Worm (Caenorhabditis elegans) whole organism, midembryonic: ENCODE data around the gene C01G10.5.

Experiments
- T22C8.4 ChIP-seq: fragments of 200-800 bp; sonication (Bioruptor generic); IDR thresholded peaks from 2 replicates; pipeline ENCODE4 v1.3.6; 2022; ENCODE audit warnings: missing genetic modification characterization, missing compliant biosample characterization
- cog-1 ChIP-seq: sonication (generic microtip); optimal IDR thresholded peaks from 2 replicates; lab custom pipeline; 2016; ENCODE audit warnings: missing genetic modification characterization, missing compliant biosample characterization
- flt-1 ChIP-seq: fragments of 200-800 bp; sonication (Bioruptor generic); IDR thresholded peaks from 2 replicates; pipeline ENCODE4 v1.3.6; 2022; ENCODE audit warnings: missing genetic modification characterization, missing compliant biosample characterization
- klf-2 ChIP-seq: fragments of 200-800 bp; sonication (Bioruptor generic); conservative IDR thresholded peaks from 2 replicates; pipeline ENCODE4 v1.3.6; 2022; ENCODE audit warnings: missing genetic modification reagents, missing genetic modification characterization, missing compliant biosample characterization
- med-1 ChIP-seq: sonication (generic microtip); optimal IDR thresholded peaks from 2 replicates; lab custom pipeline; 2017; ENCODE audit warnings: missing genetic modification characterization, mild to moderate bottlenecking, missing compliant biosample characterization, antibody characterized with exemption, missing genetic modification reagents; ENCODE audit not compliant: insufficient read depth
- ref-1 ChIP-seq: fragments of 200-800 bp; sonication (Bioruptor generic); conservative IDR thresholded peaks from 2 replicates; pipeline ENCODE4 v1.3.6; 2022; ENCODE audit warnings: missing genetic modification reagents, missing genetic modification characterization, missing compliant biosample characterization
- tab-1 ChIP-seq: fragments of 200-800 bp; sonication (Bioruptor generic); IDR thresholded peaks from 2 replicates; pipeline ENCODE4 v1.3.6; 2022; ENCODE audit warnings: missing genetic modification characterization, missing compliant biosample characterization
- ztf-23 ChIP-seq: fragments of 200-800 bp; sonication (Bioruptor generic); IDR thresholded peaks from 2 replicates; pipeline ENCODE4 v1.3.6; 2022; ENCODE audit warnings: missing genetic modification reagents, missing genetic modification characterization, missing compliant biosample characterization
- ztf-29 ChIP-seq: fragments of 200-800 bp; sonication (Bioruptor generic); IDR thresholded peaks from 2 replicates; pipeline ENCODE4 v1.3.6; 2022; ENCODE audit warnings: missing genetic modification reagents, missing genetic modification characterization, missing compliant biosample characterization

DNA sequence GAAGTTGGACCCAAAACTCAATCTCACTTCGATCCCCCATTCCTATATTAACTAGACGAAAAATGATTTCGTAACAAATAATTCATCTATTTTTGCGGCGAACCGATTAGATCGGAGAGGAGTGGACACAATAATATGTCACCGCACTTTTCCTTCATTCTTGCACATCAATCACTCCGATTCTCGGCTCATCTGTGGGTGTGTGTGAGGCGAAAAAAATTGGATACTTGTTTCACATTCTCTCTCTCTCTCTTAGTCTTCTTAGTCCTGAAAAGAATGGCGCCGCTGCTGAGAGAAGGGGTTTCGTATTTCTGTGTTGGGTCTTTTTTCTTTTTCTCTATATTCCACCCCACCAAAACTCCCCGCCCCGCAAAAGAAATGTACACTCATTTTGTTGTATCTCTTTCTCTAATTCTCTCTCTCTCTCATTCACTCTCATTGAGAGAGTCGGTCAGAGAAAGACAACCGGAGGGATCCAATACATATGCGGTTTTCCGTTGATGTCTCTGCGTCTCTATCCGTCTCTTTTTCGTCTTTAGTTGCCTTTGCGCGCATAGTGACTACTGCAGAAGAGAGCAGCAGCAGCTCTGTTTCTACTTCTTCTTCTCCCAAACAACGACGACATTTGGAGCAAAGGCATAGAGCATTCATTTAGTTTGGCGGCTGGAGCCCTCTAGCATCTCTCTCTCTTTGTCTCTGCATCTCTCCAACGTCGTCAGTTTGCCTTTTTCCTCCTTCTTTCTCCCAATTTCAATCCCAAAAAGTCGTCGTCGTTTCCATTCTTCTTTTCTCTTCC lies 18.1 kb downstream of the C01G10.5 start, which contains the start of gene unc-76:
- no peak for TF ChIP-seq med-1 (GFP tag; lab: Kevin White, UChicago)
- TF ChIP-seq ztf-29 (GFP tag; lab: Robert Waterston, UW): no peak
- no peak for TF ChIP-seq ztf-23 (GFP tag; lab: Robert Waterston, UW)
- 0 out of 2 replicates have a peak, but pooled peaks have one; percentile 11 for TF ChIP-seq flt-1 (GFP tag; lab: Robert Waterston, UW)
- TF ChIP-seq tab-1 (GFP tag; lab: Robert Waterston, UW): no peak
- no peak for TF ChIP-seq T22C8.4 (GFP tag; lab: Robert Waterston, UW)
- peak; percentile 87 for TF ChIP-seq cog-1 (tag; lab: Kevin White, UChicago)
- no peak for TF ChIP-seq klf-2 (GFP tag; lab: Robert Waterston, UW)
- no peak for TF ChIP-seq ref-1
